Worm (Caenorhabditis elegans) whole organism, L4 larva: Measurements from ENCODE around the gene krr-1.

Experiments
- D1046.2 ChIP-seq: fragments of 200-800 bp; sonication (Bioruptor generic); IDR thresholded peaks from 2 replicates; pipeline ENCODE4 v1.3.6; 2022; ENCODE audit warnings: missing genetic modification characterization, missing compliant biosample characterization
- F26F4.8 ChIP-seq: fragments of 200-800 bp; sonication (Bioruptor generic); conservative IDR thresholded peaks from 2 replicates; pipeline ENCODE4 v1.3.6; 2022; ENCODE audit warnings: missing genetic modification characterization, missing compliant biosample characterization
- F37D6.2 ChIP-seq: sonication (generic microtip); optimal IDR thresholded peaks from 2 replicates; lab custom pipeline; 2016; ENCODE audit warnings: mild to moderate bottlenecking, missing genetic modification characterization, missing compliant biosample characterization
- T20F7.1 ChIP-seq: fragments of 200-800 bp; sonication (Bioruptor generic); optimal IDR thresholded peaks from 2 replicates; lab custom pipeline; 2018; ENCODE audit warnings: mild to moderate bottlenecking, missing genetic modification characterization, missing compliant biosample characterization
- Y5F2A.4 ChIP-seq: fragments of 200-800 bp; sonication (Bioruptor generic); optimal IDR thresholded peaks from 2 replicates; lab custom pipeline; 2018; ENCODE audit warnings: mild to moderate bottlenecking, missing genetic modification characterization, missing compliant biosample characterization
- ZK546.5 ChIP-seq, 2 experiments: sonication (generic microtip); optimal IDR thresholded peaks; 2 replicates each; lab custom pipeline; 2017; ENCODE audit warnings: missing biosample characterization in 2 of 2, missing genetic modification characterization in 2 of 2
- aha-1 ChIP-seq: fragments of 150-350 bp; peaks from one replicate; lab custom pipeline; 2014; ENCODE audit warnings: missing biosample characterization, missing genetic modification characterization
- ceh-20 ChIP-seq: fragments of 200-800 bp; sonication (Bioruptor generic); IDR thresholded peaks from 2 replicates; pipeline ENCODE4 v1.3.6; 2022; ENCODE audit warnings: missing genetic modification reagents, missing genetic modification characterization, missing compliant biosample characterization
- ceh-32 ChIP-seq: sonication (generic microtip); optimal IDR thresholded peaks from 2 replicates; lab custom pipeline; 2016; ENCODE audit warnings: mild to moderate bottlenecking, missing genetic modification characterization, missing compliant biosample characterization; ENCODE audit not compliant: poor library complexity
- ceh-82 ChIP-seq: sonication (generic microtip); optimal IDR thresholded peaks from 2 replicates; lab custom pipeline; 2017; ENCODE audit warnings: missing biosample characterization, missing genetic modification characterization
- ces-1 ChIP-seq: fragments of 150-350 bp; sonication (generic microtip); optimal IDR thresholded peaks from 4 replicates; lab custom pipeline; 2014; ENCODE audit warnings: missing biosample characterization, missing genetic modification reagents, missing genetic modification characterization
- cey-2 ChIP-seq: sonication (generic microtip); optimal IDR thresholded peaks from 3 replicates; lab custom pipeline; 2017; ENCODE audit warnings: missing genetic modification characterization, mild to moderate bottlenecking, missing compliant biosample characterization, antibody characterized with exemption, borderline replicate concordance; ENCODE audit not compliant: insufficient read depth
- daf-16 ChIP-seq, 3 experiments: sonication (generic microtip); optimal IDR thresholded peaks; 2 replicates each; lab custom pipeline; 2016 to 2017; ENCODE audit warnings: missing genetic modification characterization in 3 of 3, missing genetic modification reagents in 3 of 3, mild to moderate bottlenecking in 2 of 3, missing compliant biosample characterization in 2 of 3, missing biosample characterization in 1 of 3, moderate library complexity in 1 of 3
- dmd-6 ChIP-seq: fragments of 200-800 bp; sonication (Bioruptor generic); IDR thresholded peaks from 2 replicates; pipeline ENCODE4 v1.3.6; 2022; ENCODE audit warnings: missing genetic modification reagents, missing genetic modification characterization, missing compliant biosample characterization
- fos-1 ChIP-seq: fragments of 150-350 bp; optimal IDR thresholded peaks from 2 replicates; lab custom pipeline; 2014; ENCODE audit warnings: missing biosample characterization, missing genetic modification characterization
- hif-1 ChIP-seq, 2 experiments: sonication (generic microtip); optimal IDR thresholded peaks; 2 replicates each; lab custom pipeline; 2016 to 2017; ENCODE audit warnings: missing compliant biosample characterization in 2 of 2, missing genetic modification characterization in 2 of 2, missing genetic modification reagents in 2 of 2, missing genotype in 2 of 2, mild to moderate bottlenecking in 1 of 2
- lin-29 ChIP-seq: fragments of 200-800 bp; sonication (Bioruptor generic); IDR thresholded peaks from 2 replicates; pipeline ENCODE4 v1.3.6; 2022; ENCODE audit warnings: missing genetic modification reagents, missing genetic modification characterization, missing compliant biosample characterization
- lsy-2 ChIP-seq, 2 experiments: fragments of 150-350 bp in 1 of 2; sonication (generic microtip) in 1 of 2; optimal IDR thresholded peaks; 2 replicates each; lab custom pipeline; 2014 to 2017; ENCODE audit warnings: missing biosample characterization in 2 of 2, missing genetic modification characterization in 2 of 2
- madf-5 ChIP-seq, 2 experiments: fragments of 200-800 bp; sonication (Bioruptor generic); IDR thresholded peaks; 2 replicates each; pipeline ENCODE4 v1.3.6; 2022; ENCODE audit warnings: missing compliant biosample characterization in 2 of 2, missing genetic modification characterization in 2 of 2
- mdl-1 ChIP-seq, 2 experiments: fragments of 150-350 bp in 1 of 2; sonication (generic microtip) in 1 of 2; optimal IDR thresholded peaks; 2 replicates each; lab custom pipeline; 2014 to 2017; ENCODE audit warnings: missing biosample characterization in 2 of 2, missing genetic modification characterization in 2 of 2
- nhr-10 ChIP-seq: fragments of 150-350 bp; optimal IDR thresholded peaks from 2 replicates; lab custom pipeline; 2014; ENCODE audit warnings: missing biosample characterization, missing genetic modification characterization
- nhr-102 ChIP-seq: sonication (generic microtip); optimal IDR thresholded peaks from 2 replicates; lab custom pipeline; 2016; ENCODE audit warnings: mild to moderate bottlenecking, missing genetic modification characterization, moderate library complexity, missing compliant biosample characterization
- nhr-11 ChIP-seq: fragments of 150-350 bp; optimal IDR thresholded peaks from 2 replicates; lab custom pipeline; 2014; ENCODE audit warnings: missing biosample characterization, missing genetic modification characterization
- nhr-111 ChIP-seq: fragments of 200-800 bp; sonication (Bioruptor generic); optimal IDR thresholded peaks from 2 replicates; lab custom pipeline; 2018; ENCODE audit warnings: mild to moderate bottlenecking, missing genetic modification characterization, missing compliant biosample characterization
- nhr-237 ChIP-seq: sonication (generic microtip); optimal IDR thresholded peaks from 2 replicates; lab custom pipeline; 2017; ENCODE audit warnings: missing biosample characterization, missing genetic modification characterization
- nhr-25 ChIP-seq: sonication (generic microtip); optimal IDR thresholded peaks from 2 replicates; lab custom pipeline; 2017; ENCODE audit warnings: missing genetic modification characterization, mild to moderate bottlenecking, missing compliant biosample characterization, antibody characterized with exemption, moderate library complexity, borderline replicate concordance; ENCODE audit not compliant: insufficient read depth
- nhr-42 ChIP-seq: fragments of 200-800 bp; sonication (Bioruptor generic); IDR thresholded peaks from 2 replicates; pipeline ENCODE4 v1.3.6; 2022; ENCODE audit warnings: missing genetic modification characterization, missing compliant biosample characterization
- nhr-6 ChIP-seq: fragments of 150-350 bp; optimal IDR thresholded peaks from 2 replicates; lab custom pipeline; 2014; ENCODE audit warnings: missing biosample characterization, missing genetic modification characterization
- pqm-1 ChIP-seq: sonication (generic microtip); optimal IDR thresholded peaks from 2 replicates; lab custom pipeline; 2017; ENCODE audit warnings: missing biosample characterization, missing genetic modification characterization
- rbr-2 ChIP-seq: sonication (generic microtip); optimal IDR thresholded peaks from 2 replicates; lab custom pipeline; 2016; ENCODE audit warnings: missing genotype, missing genetic modification characterization, missing compliant biosample characterization
- sdz-12 ChIP-seq: fragments of 200-800 bp; sonication (Bioruptor generic); optimal IDR thresholded peaks from 2 replicates; lab custom pipeline; 2018; ENCODE audit warnings: mild to moderate bottlenecking, missing genetic modification characterization, missing compliant biosample characterization
- snpc-4 ChIP-seq: fragments of 150-350 bp; optimal IDR thresholded peaks from 2 replicates; lab custom pipeline; 2014; ENCODE audit warnings: missing biosample characterization, missing genetic modification characterization
- spr-1 ChIP-seq: sonication (generic microtip); optimal IDR thresholded peaks from 2 replicates; lab custom pipeline; 2016; ENCODE audit warnings: mild to moderate bottlenecking, missing genetic modification characterization, missing compliant biosample characterization
- unc-130 ChIP-seq: sonication (generic microtip); optimal IDR thresholded peaks from 2 replicates; lab custom pipeline; 2016; ENCODE audit warnings: missing genetic modification reagents, missing genetic modification characterization, missing compliant biosample characterization
- unc-62 ChIP-seq, 3 experiments: fragments of 150-350 bp in 1 of 3; sonication (generic microtip); optimal IDR thresholded peaks in 2 of 3; peaks in 1 of 3; 1 replicate in 1 of 3; 2 replicates in 2 of 3; lab custom pipeline; 2014 to 2017; ENCODE audit warnings: missing biosample characterization in 3 of 3, missing genetic modification characterization in 3 of 3, missing genetic modification reagents in 3 of 3, missing genotype in 1 of 3
- zfp-3 ChIP-seq: fragments of 200-800 bp; sonication (Bioruptor generic); conservative IDR thresholded peaks from 2 replicates; pipeline ENCODE4 v1.3.6; 2022; ENCODE audit warnings: missing genetic modification reagents, missing genetic modification characterization, missing compliant biosample characterization
- zip-11 ChIP-seq: fragments of 200-800 bp; sonication (Bioruptor generic); IDR thresholded peaks from 2 replicates; pipeline ENCODE4 v1.3.6; 2022; ENCODE audit warnings: missing genetic modification characterization, missing compliant biosample characterization

The krr-1 gene

DNA sequence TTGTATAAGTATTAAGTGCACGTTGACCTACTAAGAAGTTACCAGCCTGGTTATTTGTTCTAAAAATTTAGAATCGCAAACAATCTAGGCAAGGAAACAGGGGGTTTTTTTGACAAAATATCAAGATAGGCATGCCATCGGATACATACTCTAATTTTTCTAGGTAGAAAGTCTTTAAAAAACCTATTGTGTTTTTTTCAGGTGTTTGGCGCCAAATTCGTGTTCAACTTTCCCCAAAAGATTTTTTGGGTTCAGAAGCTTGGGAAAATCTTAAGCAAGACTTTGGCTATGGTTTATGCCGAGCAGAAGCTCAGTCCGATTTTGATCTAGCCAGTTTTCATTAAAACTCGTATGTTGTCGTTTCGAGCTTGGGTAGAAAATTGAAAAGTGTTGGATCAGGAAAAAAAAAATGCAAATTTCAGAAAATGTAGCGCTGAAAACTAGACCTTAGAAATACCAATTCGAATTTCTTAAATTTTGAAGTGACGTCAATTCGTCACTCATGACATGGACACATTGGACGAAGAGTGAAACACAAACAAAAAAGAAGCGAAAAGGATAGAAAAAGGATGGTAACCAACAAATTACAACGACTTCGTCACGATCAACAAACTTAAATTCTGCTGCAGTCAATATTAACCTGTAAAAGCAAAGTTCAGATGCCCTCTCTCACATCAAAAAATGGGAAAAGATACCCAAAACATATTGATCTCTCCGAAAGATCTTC is 17.4 kb downstream of the krr-1 start:
- TF ChIP-seq aha-1 (tag; lab: Kevin White, UChicago) (peak; percentile 92), unc-62 (GFP tag; optimal IDR thresholded peaks at IDR 0.05 in 1 of 2; lab: Kevin White, UChicago) (peak in 1 of 2 experiments; percentile 95), unc-62 (tag; optimal IDR thresholded peaks at IDR 0.05; lab: Kevin White, UChicago) (no peak), nhr-11 (no peak)

DNA sequence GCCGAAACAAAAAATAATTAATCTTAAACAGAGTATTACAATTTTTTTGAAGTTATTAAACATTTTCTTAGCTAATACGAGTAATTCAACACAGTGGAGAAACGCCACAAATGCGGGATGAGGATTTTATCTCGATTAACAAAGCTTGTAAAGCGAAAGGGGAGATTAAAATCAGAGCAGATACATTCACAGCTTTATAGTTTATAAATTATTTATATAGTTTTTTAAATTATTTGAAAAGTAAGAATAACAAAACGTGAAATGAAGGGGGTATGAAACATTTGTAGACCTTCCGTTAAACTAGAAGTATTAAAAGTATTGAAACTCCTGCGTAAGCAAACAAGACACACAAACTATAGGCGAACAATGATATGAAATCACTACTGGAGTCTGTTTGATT is 24.1 kb downstream of the krr-1 start, which contains the start of gene C05C8.8:
Gene C05C8.8, minus strand, starts transcription at position 101 of the 400 bp plus-strand sequence.
- TF ChIP-seq rbr-2 (no peak), F37D6.2 (tag; lab: Kevin White, UChicago) (no peak), lin-29 (GFP tag; lab: Robert Waterston, UW) (no peak), spr-1 (tag; lab: Kevin White, UChicago) (no peak), zfp-3 (GFP tag; lab: Robert Waterston, UW) (no peak), nhr-10 (tag; lab: Kevin White, UChicago) (no peak), nhr-25 (tag; lab: Kevin White, UChicago) (no peak), Y5F2A.4 (GFP tag; lab: Kevin White, UChicago) (no peak), lsy-2 (tag; optimal IDR thresholded peaks at IDR 0.05; lab: Kevin White, UChicago) (no peak), daf-16 (GFP tag; optimal IDR thresholded peaks at IDR 0.05; lab: Kevin White, UChicago) (no peak), daf-16 (tag; optimal IDR thresholded peaks at IDR 0.05; lab: Kevin White, UChicago) (no peak), ceh-82 (no peak), unc-130 (GFP tag; lab: Kevin White, UChicago) (no peak), dmd-6 (no peak), T20F7.1 (no peak), cey-2 (tag; lab: Kevin White, UChicago) (no peak)

DNA sequence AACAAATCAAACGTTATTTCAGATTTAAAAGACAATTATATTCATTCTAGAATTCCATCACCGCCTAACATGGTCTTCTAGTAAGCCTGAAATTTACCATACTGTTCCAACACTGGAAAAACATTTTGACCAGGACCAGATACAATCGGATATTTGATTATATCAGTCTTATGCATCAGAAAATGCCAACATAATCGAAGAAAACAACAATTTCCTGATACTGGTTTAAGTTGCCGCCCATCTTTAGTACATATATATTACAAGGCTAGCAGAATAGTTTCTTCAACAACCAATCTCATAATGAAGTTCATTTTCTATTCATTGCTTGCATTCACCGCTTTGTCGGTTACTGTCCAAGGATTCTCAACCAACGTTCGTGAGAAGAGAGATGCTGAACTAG is 28.0 kb downstream of the krr-1 start, which contains the start of gene C13A2.12:
Gene C13A2.12, plus strand, starts transcription at position 301 of the 400 bp plus-strand sequence.
- TF ChIP-seq snpc-4 (tag; lab: Kevin White, UChicago), result no peak
- no peak for TF ChIP-seq nhr-6
- TF ChIP-seq nhr-102 (tag; lab: Kevin White, UChicago), result no peak
- no peak for TF ChIP-seq T20F7.1
- TF ChIP-seq nhr-237 (tag; lab: Kevin White, UChicago), result no peak
- no peak for TF ChIP-seq ZK546.5 (tag; optimal IDR thresholded peaks at IDR 0.05; lab: Kevin White, UChicago)

DNA sequence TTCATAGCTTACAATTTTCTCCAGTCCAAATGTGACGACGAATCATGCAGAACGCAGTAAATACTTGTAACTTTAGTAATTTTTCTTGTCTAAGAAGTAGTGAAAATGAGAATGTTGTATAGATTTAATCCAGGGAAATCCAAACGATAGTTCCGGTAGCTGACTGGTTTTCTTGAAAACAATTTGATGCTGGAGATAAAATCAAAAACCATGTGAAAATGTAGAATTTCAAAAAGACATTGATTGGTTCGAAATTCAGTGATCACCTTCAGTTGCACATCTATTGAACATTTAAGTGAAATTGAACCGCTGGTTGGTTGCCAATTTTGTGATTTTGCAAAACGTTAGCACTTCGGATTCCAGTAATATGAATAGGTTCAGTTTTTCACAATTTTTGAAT is 33.1 kb downstream of the krr-1 start, which contains the start of gene C13A2.9:
Gene C13A2.9, minus strand, starts transcription at position 101 of the 400 bp plus-strand sequence.
- TF ChIP-seq cey-2 (tag; lab: Kevin White, UChicago), result no peak
- no peak for TF ChIP-seq nhr-111 (GFP tag; lab: Kevin White, UChicago)
- no peak for TF ChIP-seq ceh-32
- no peak for TF ChIP-seq madf-5 (GFP tag; IDR thresholded peaks at IDR 0.05; lab: Robert Waterston, UW)
- no peak for TF ChIP-seq mdl-1 (tag; optimal IDR thresholded peaks at IDR 0.05; lab: Kevin White, UChicago)
- no peak for TF ChIP-seq hif-1 (tag; optimal IDR thresholded peaks at IDR 0.05; lab: Kevin White, UChicago)
- no peak for TF ChIP-seq D1046.2 (GFP tag; lab: Robert Waterston, UW)
- no peak for TF ChIP-seq fos-1
- TF ChIP-seq ceh-20 (GFP tag; lab: Robert Waterston, UW), result no peak
- TF ChIP-seq lin-29 (GFP tag; lab: Robert Waterston, UW), result no peak
- no peak for TF ChIP-seq F26F4.8
- TF ChIP-seq pqm-1 (tag; lab: Kevin White, UChicago), result no peak
- no peak for TF ChIP-seq unc-130 (GFP tag; lab: Kevin White, UChicago)
- TF ChIP-seq zip-11 (GFP tag; lab: Robert Waterston, UW), result no peak
- TF ChIP-seq ces-1 (GFP tag; lab: Kevin White, UChicago), result no peak
- no peak for TF ChIP-seq unc-62 (GFP tag; optimal IDR thresholded peaks at IDR 0.05 in 1 of 2; lab: Kevin White, UChicago)
- TF ChIP-seq unc-62 (tag; optimal IDR thresholded peaks at IDR 0.05; lab: Kevin White, UChicago), result no peak
- TF ChIP-seq nhr-42 (GFP tag; lab: Robert Waterston, UW), result no peak
- no peak for TF ChIP-seq sdz-12 (GFP tag; lab: Kevin White, UChicago)
- TF ChIP-seq snpc-4 (tag; lab: Kevin White, UChicago), result no peak
